Fruit fly (Drosophila melanogaster) whole organism, embryonic: ENCODE measurements around the gene CG5618.

ENCODE experiments used
- CG10267 ChIP-seq: fragments of 200-800 bp; sonication (Bioruptor generic); optimal IDR thresholded peaks from 2 replicates; lab custom pipeline; 2018; ENCODE audit warnings: missing biosample characterization, mild to moderate bottlenecking, missing genetic modification characterization, moderate library complexity
- CG10543 ChIP-seq: fragments of 200-800 bp; sonication (Bioruptor generic); optimal IDR thresholded peaks from 3 replicates; lab custom pipeline; 2017; ENCODE audit warnings: missing biosample characterization, mild to moderate bottlenecking, missing genetic modification characterization, moderate library complexity
- CG12104 ChIP-seq: fragments of 200-800 bp; sonication (Bioruptor generic); optimal IDR thresholded peaks from 3 replicates; lab custom pipeline; 2016; ENCODE audit warnings: missing biosample characterization, missing genetic modification characterization
- CG12659 ChIP-seq: fragments of 200-800 bp; sonication (Bioruptor generic); optimal IDR thresholded peaks from 3 replicates; lab custom pipeline; 2017; ENCODE audit warnings: mild to moderate bottlenecking, missing biosample characterization, missing genetic modification reagents, missing genetic modification characterization
- CG13287 ChIP-seq: fragments of 200-800 bp; sonication (Bioruptor generic); IDR thresholded peaks from 2 replicates; pipeline ENCODE4 v1.3.6; 2022; ENCODE audit warnings: missing biosample characterization, missing genetic modification characterization; ENCODE audit not compliant: partially characterized antibody
- CG14965 ChIP-seq: fragments of 200-800 bp; sonication (Bioruptor generic); optimal IDR thresholded peaks from 2 replicates; lab custom pipeline; 2016; ENCODE audit warnings: missing biosample characterization, missing genetic modification characterization, borderline replicate concordance
- CG15479 ChIP-seq: fragments of 200-800 bp; sonication (Bioruptor generic); optimal IDR thresholded peaks from 3 replicates; lab custom pipeline; 2019; ENCODE audit warnings: missing biosample characterization, mild to moderate bottlenecking, missing genetic modification characterization, moderate library complexity
- CG15514 ChIP-seq: fragments of 200-800 bp; sonication (Bioruptor generic); optimal IDR thresholded peaks from 3 replicates; lab custom pipeline; 2017; ENCODE audit warnings: missing biosample characterization, missing genetic modification characterization, mild to moderate bottlenecking, moderate library complexity, missing genetic modification reagents
- CG1603 ChIP-seq: fragments of 200-800 bp; sonication (Bioruptor generic); optimal IDR thresholded peaks from 2 replicates; lab custom pipeline; 2019; ENCODE audit warnings: missing biosample characterization, mild to moderate bottlenecking, missing genetic modification characterization, moderate library complexity
- CG2120 ChIP-seq: fragments of 200-800 bp; sonication (Bioruptor generic); optimal IDR thresholded peaks from 3 replicates; lab custom pipeline; 2016; ENCODE audit warnings: missing biosample characterization, missing genetic modification characterization
- CG30020 ChIP-seq: fragments of 200-800 bp; optimal IDR thresholded peaks from 2 replicates; lab custom pipeline; 2019; ENCODE audit warnings: missing biosample characterization, mild to moderate bottlenecking, missing genetic modification characterization, moderate library complexity
- CG3995 ChIP-seq: fragments of 200-800 bp; sonication (Bioruptor generic); optimal IDR thresholded peaks from 3 replicates; lab custom pipeline; 2016; ENCODE audit warnings: missing biosample characterization, missing genetic modification characterization
- CG6683 ChIP-seq: fragments of 200-800 bp; sonication (Bioruptor generic); optimal IDR thresholded peaks from 2 replicates; lab custom pipeline; 2017; ENCODE audit warnings: missing biosample characterization, mild to moderate bottlenecking, missing genetic modification characterization, missing genetic modification reagents
- CG6765 ChIP-seq: fragments of 200-800 bp; sonication (Bioruptor generic); optimal IDR thresholded peaks from 3 replicates; lab custom pipeline; 2017; ENCODE audit warnings: missing biosample characterization, mild to moderate bottlenecking, missing genetic modification characterization
- CG6813 ChIP-seq: fragments of 200-800 bp; sonication (Bioruptor generic); optimal IDR thresholded peaks from 2 replicates; lab custom pipeline; 2017; ENCODE audit warnings: missing biosample characterization, missing genetic modification characterization, mild to moderate bottlenecking, moderate library complexity, missing genetic modification reagents
- CG7357 ChIP-seq: fragments of 200-800 bp; sonication (Bioruptor generic); IDR thresholded peaks from 3 replicates; pipeline ENCODE4 v1.3.6; 2022; ENCODE audit warnings: missing biosample characterization, missing genetic modification characterization
- CG8290 ChIP-seq, 3 experiments: fragments of 200-800 bp; sonication (Bioruptor generic); optimal IDR thresholded peaks; 2 replicates each; lab custom pipeline; 2016 to 2019; ENCODE audit warnings: missing biosample characterization in 3 of 3, missing genetic modification characterization in 3 of 3, mild to moderate bottlenecking in 2 of 3, moderate library complexity in 1 of 3
- CG9437 ChIP-seq: fragments of 200-800 bp; sonication (Bioruptor generic); optimal IDR thresholded peaks from 2 replicates; lab custom pipeline; 2018; ENCODE audit warnings: missing biosample characterization, mild to moderate bottlenecking, missing genetic modification characterization
- D19A ChIP-seq: fragments of 200-800 bp; optimal IDR thresholded peaks from 3 replicates; lab custom pipeline; 2019; ENCODE audit warnings: missing biosample characterization, mild to moderate bottlenecking, missing genetic modification characterization, moderate library complexity
- Deaf1 ChIP-seq: fragments of 200-800 bp; optimal IDR thresholded peaks from 3 replicates; lab custom pipeline; 2019; ENCODE audit warnings: missing biosample characterization, mild to moderate bottlenecking, missing genetic modification characterization, moderate library complexity
- H2.0 ChIP-seq: fragments of 200-800 bp; sonication (Bioruptor generic); IDR thresholded peaks from 2 replicates; pipeline ENCODE4 v1.3.6; 2022; ENCODE audit warnings: missing biosample characterization, missing genetic modification characterization
- HmgD ChIP-seq: fragments of 200-800 bp; sonication (Bioruptor generic); optimal IDR thresholded peaks from 3 replicates; lab custom pipeline; 2016; ENCODE audit warnings: missing biosample characterization, missing genetic modification characterization
- HmgZ ChIP-seq: fragments of 200-800 bp; sonication (Bioruptor generic); optimal IDR thresholded peaks from 2 replicates; lab custom pipeline; 2018; ENCODE audit warnings: missing biosample characterization, mild to moderate bottlenecking, missing genetic modification characterization
- Hr3 ChIP-seq: fragments of 200-800 bp; sonication (Bioruptor generic); optimal IDR thresholded peaks from 3 replicates; lab custom pipeline; 2016; ENCODE audit warnings: missing biosample characterization, missing genetic modification characterization
- MBD-R2 ChIP-seq: fragments of 200-800 bp; sonication (Bioruptor generic); IDR thresholded peaks from 2 replicates; pipeline ENCODE4 v1.3.6; 2022; ENCODE audit warnings: missing biosample characterization, missing genetic modification characterization
- MESR4 ChIP-seq: fragments of 200-800 bp; sonication (Bioruptor generic); optimal IDR thresholded peaks from 2 replicates; lab custom pipeline; 2018; ENCODE audit warnings: missing biosample characterization, mild to moderate bottlenecking, missing genetic modification characterization, moderate library complexity
- Mes4 ChIP-seq: fragments of 200-800 bp; sonication (Bioruptor generic); optimal IDR thresholded peaks from 2 replicates; lab custom pipeline; 2016; ENCODE audit warnings: missing biosample characterization, missing genetic modification characterization
- Mrtf ChIP-seq: fragments of 200-800 bp; sonication (Bioruptor generic); IDR thresholded peaks from 3 replicates; pipeline ENCODE4 v1.3.6; 2022; ENCODE audit warnings: missing biosample characterization, missing genetic modification characterization
- Pdp1 ChIP-seq, 2 experiments: fragments of 200-800 bp; sonication (Bioruptor generic); optimal IDR thresholded peaks; 3 replicates each; lab custom pipeline; 2016; ENCODE audit warnings: missing biosample characterization in 2 of 2, missing genetic modification characterization in 2 of 2, mild to moderate bottlenecking in 1 of 2, moderate library complexity in 1 of 2
- Scr ChIP-seq: fragments of 200-800 bp; sonication (Bioruptor generic); IDR thresholded peaks from 2 replicates; pipeline ENCODE4 v1.3.6; 2022; ENCODE audit warnings: missing biosample characterization, missing genetic modification characterization; ENCODE audit not compliant: partially characterized antibody
- Sry-δ ChIP-seq: fragments of 200-800 bp; sonication (Bioruptor generic); optimal IDR thresholded peaks from 2 replicates; lab custom pipeline; 2016; ENCODE audit warnings: missing biosample characterization, missing genetic modification characterization
- Trl ChIP-seq, 3 experiments: fragments of >200 bp in 2 of 3; fragments of 200-800 bp in 1 of 3; sonication (Bioruptor generic) in 1 of 3; optimal IDR thresholded peaks; 2 replicates in 1 of 3; 3 replicates in 2 of 3; lab custom pipeline; 2016 to 2017; ENCODE audit warnings: missing biosample characterization in 1 of 3, missing genetic modification characterization in 1 of 3
- Vsx1 ChIP-seq: fragments of 200-800 bp; sonication (Bioruptor generic); optimal IDR thresholded peaks from 2 replicates; lab custom pipeline; 2017; ENCODE audit warnings: missing biosample characterization, mild to moderate bottlenecking, missing genetic modification characterization, missing genetic modification reagents
- br ChIP-seq: fragments of >200 bp; optimal IDR thresholded peaks from 2 replicates; lab custom pipeline; 2017
- crp ChIP-seq, 2 experiments: fragments of 200-800 bp; sonication (Bioruptor generic); optimal IDR thresholded peaks; 2 replicates in 1 of 2; 3 replicates in 1 of 2; lab custom pipeline; 2017; ENCODE audit warnings: missing biosample characterization in 2 of 2, missing genetic modification characterization in 2 of 2, mild to moderate bottlenecking in 1 of 2, moderate library complexity in 1 of 2
- danr ChIP-seq: fragments of 200-800 bp; sonication (Bioruptor generic); IDR thresholded peaks from 2 replicates; pipeline ENCODE4 v1.3.6; 2022; ENCODE audit warnings: missing biosample characterization, missing genetic modification characterization
- ewg ChIP-seq: fragments of 200-800 bp; sonication (Bioruptor generic); optimal IDR thresholded peaks from 3 replicates; lab custom pipeline; 2017; ENCODE audit warnings: mild to moderate bottlenecking, missing biosample characterization, missing genetic modification reagents, missing genetic modification characterization
- gfzf ChIP-seq: fragments of 200-800 bp; sonication (Bioruptor generic); optimal IDR thresholded peaks from 2 replicates; lab custom pipeline; 2016; ENCODE audit warnings: missing biosample characterization, mild to moderate bottlenecking, missing genetic modification characterization, moderate library complexity
- hbn ChIP-seq: fragments of 200-800 bp; sonication (Bioruptor generic); IDR thresholded peaks from 2 replicates; pipeline ENCODE4 v1.3.6; 2022; ENCODE audit warnings: missing biosample characterization, missing genetic modification characterization; ENCODE audit not compliant: partially characterized antibody
- her ChIP-seq: fragments of 200-800 bp; sonication (Bioruptor generic); optimal IDR thresholded peaks from 2 replicates; lab custom pipeline; 2016; ENCODE audit warnings: missing biosample characterization, missing genetic modification characterization
- kah ChIP-seq: fragments of 200-800 bp; sonication (Bioruptor generic); optimal IDR thresholded peaks from 2 replicates; lab custom pipeline; 2018; ENCODE audit warnings: missing biosample characterization, mild to moderate bottlenecking, missing genetic modification characterization
- lab ChIP-seq: fragments of 200-800 bp; sonication (Bioruptor generic); optimal IDR thresholded peaks from 3 replicates; lab custom pipeline; 2017; ENCODE audit warnings: missing biosample characterization, missing genetic modification characterization, mild to moderate bottlenecking, moderate library complexity, missing genetic modification reagents
- onecut ChIP-seq: fragments of 200-800 bp; sonication (Bioruptor generic); IDR thresholded peaks from 2 replicates; pipeline ENCODE4 v1.3.6; 2022; ENCODE audit warnings: missing biosample characterization, missing genetic modification characterization
- pzg ChIP-seq: fragments of 200-800 bp; sonication (Bioruptor generic); optimal IDR thresholded peaks from 3 replicates; lab custom pipeline; 2018; ENCODE audit warnings: missing biosample characterization, mild to moderate bottlenecking, missing genetic modification characterization, moderate library complexity
- trem ChIP-seq: fragments of 200-800 bp; optimal IDR thresholded peaks from 3 replicates; lab custom pipeline; 2019; ENCODE audit warnings: missing biosample characterization, mild to moderate bottlenecking, missing genetic modification characterization, moderate library complexity
- wek ChIP-seq: fragments of 200-800 bp; sonication (Bioruptor generic); optimal IDR thresholded peaks from 3 replicates; lab custom pipeline; 2018; ENCODE audit warnings: missing biosample characterization, mild to moderate bottlenecking, missing genetic modification characterization, moderate library complexity

The CG5618 gene

DNA sequence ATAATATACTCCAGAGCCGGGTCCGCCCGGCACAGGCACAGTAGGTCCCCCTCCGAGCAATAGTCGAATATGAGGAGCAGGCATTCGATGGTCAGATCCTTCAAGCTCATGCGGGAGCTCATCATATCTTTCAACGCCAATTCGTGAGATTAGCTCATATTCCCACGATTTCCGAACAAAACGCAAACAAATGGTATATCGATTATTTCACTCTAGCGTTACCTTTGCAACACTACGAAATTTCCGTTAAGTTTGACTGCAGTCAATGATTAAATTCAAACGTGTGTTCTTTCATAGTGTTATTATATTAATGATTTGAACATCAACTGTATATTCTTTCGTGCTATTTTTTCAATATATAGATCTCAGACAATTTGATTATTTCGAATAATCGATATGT is 40.1 kb downstream of the CG5618 start, which contains the start of gene CG33969 (continued):
- TF ChIP-seq kah (GFP tag; lab: Kevin White, UChicago) (no peak), H2.0 (GFP tag; lab: Robert Waterston, UW) (no peak), HmgD (GFP tag; lab: Kevin White, UChicago) (no peak), Pdp1 (GFP tag; optimal IDR thresholded peaks at IDR 0.05; lab: Kevin White, UChicago) (peak in 1 of 2 experiments; percentile 46), CG3995 (GFP tag; lab: Kevin White, UChicago) (peak; percentile 5), Hr3 (no peak), Sry-δ (peak; percentile 40), crp (GFP tag; optimal IDR thresholded peaks at IDR 0.05; lab: Kevin White, UChicago) (peak in 1 of 2 experiments; percentile 35), pzg (peak; percentile 47), CG7357 (GFP tag; lab: Robert Waterston, UW) (no peak), CG10543 (GFP tag; lab: Kevin White, UChicago) (no peak), Trl (optimal IDR thresholded peaks at IDR 0.05; lab: Kevin White, UChicago) (no peak), Trl (GFP tag; optimal IDR thresholded peaks at IDR 0.05; lab: Kevin White, UChicago) (no peak), hbn (GFP tag; lab: Robert Waterston, UW) (peak; percentile 32; the same call in 1 of the 2 replicates), CG8290 (GFP tag; optimal IDR thresholded peaks at IDR 0.05; lab: Kevin White, UChicago) (no peak), CG8290 (tag; optimal IDR thresholded peaks at IDR 0.05; lab: Kevin White, UChicago) (peak in 1 of 2 experiments; percentile 40), MESR4 (peak; percentile 57), CG2120 (GFP tag; lab: Kevin White, UChicago) (peak; percentile 16), her (GFP tag; lab: Kevin White, UChicago) (peak; percentile 37), CG1603 (tag; lab: Kevin White, UChicago) (peak; percentile 66), CG13287 (GFP tag; lab: Robert Waterston, UW) (peak; percentile 58), Deaf1 (tag; lab: Kevin White, UChicago) (peak; percentile 11), gfzf (GFP tag; lab: Kevin White, UChicago) (peak; percentile 29), Vsx1 (GFP tag; lab: Kevin White, UChicago) (peak; percentile 20), CG14965 (GFP tag; lab: Kevin White, UChicago) (no peak), CG12659 (peak; percentile 22), CG9437 (GFP tag; lab: Kevin White, UChicago) (peak; percentile 58), CG15514 (GFP tag; lab: Kevin White, UChicago) (peak; percentile 42), ewg (GFP tag; lab: Kevin White, UChicago) (no peak), trem (tag; lab: Kevin White, UChicago) (peak; percentile 33), Mrtf (no peak), CG10267 (peak; percentile 94), br (no peak), HmgZ (tag; lab: Kevin White, UChicago) (peak; percentile 28), onecut (GFP tag; lab: Robert Waterston, UW) (peak; percentile 92), CG6813 (no peak), CG6683 (GFP tag; lab: Kevin White, UChicago) (no peak), lab (GFP tag; lab: Kevin White, UChicago) (peak; percentile 3), CG6765 (GFP tag; lab: Kevin White, UChicago) (no peak), CG30020 (peak; percentile 9), CG15479 (GFP tag; lab: Kevin White, UChicago) (no peak), danr (GFP tag; lab: Robert Waterston, UW) (no peak), wek (GFP tag; lab: Kevin White, UChicago) (no peak), Mes4 (GFP tag; lab: Kevin White, UChicago) (no peak), Scr (peak; percentile 55; the same call in 1 of the 2 replicates), CG12104 (GFP tag; lab: Kevin White, UChicago) (no peak), D19A (tag; lab: Kevin White, UChicago) (no peak), MBD-R2 (GFP tag; lab: Robert Waterston, UW) (peak; percentile 63)
